Fruit fly (Drosophila melanogaster) whole organism, adult: ENCODE results near the gene bora.
A peak's percentile ranks its signal among the peaks of the same experiment; 100 is the strongest.

Source experiments
- CG11617 ChIP-seq: fragments of 200-800 bp; sonication (Bioruptor generic); optimal IDR thresholded peaks from 2 replicates; lab custom pipeline; 2017; ENCODE audit warnings: mild to moderate bottlenecking, missing biosample characterization, missing genetic modification reagents, missing genetic modification characterization
- CG1620 ChIP-seq: fragments of 200-800 bp; sonication (Bioruptor generic); optimal IDR thresholded peaks from 2 replicates; lab custom pipeline; 2016; ENCODE audit warnings: missing biosample characterization, missing genetic modification characterization
- CG5204 ChIP-seq: fragments of 200-800 bp; sonication (Bioruptor generic); optimal IDR thresholded peaks from 2 replicates; lab custom pipeline; 2016; ENCODE audit warnings: missing biosample characterization, missing genetic modification characterization
- CG7101 ChIP-seq: fragments of 200-800 bp; sonication (Bioruptor generic); optimal IDR thresholded peaks from 2 replicates; lab custom pipeline; 2018; ENCODE audit warnings: missing biosample characterization, mild to moderate bottlenecking, missing genetic modification characterization, moderate library complexity
- Clk ChIP-seq: fragments of 200-800 bp; sonication (Bioruptor generic); optimal IDR thresholded peaks from 2 replicates; lab custom pipeline; 2017; ENCODE audit warnings: missing biosample characterization, missing genetic modification characterization
- Hr96 ChIP-seq: fragments of 200-800 bp; sonication (Bioruptor generic); optimal IDR thresholded peaks from 2 replicates; lab custom pipeline; 2016; ENCODE audit warnings: missing biosample characterization, missing genetic modification characterization
- bab1 ChIP-seq: fragments of 200-800 bp; sonication (Bioruptor generic); optimal IDR thresholded peaks from 3 replicates; lab custom pipeline; 2019; ENCODE audit warnings: missing biosample characterization, mild to moderate bottlenecking, missing genetic modification characterization, moderate library complexity
- cic ChIP-seq: fragments of 200-800 bp; sonication (Bioruptor generic); optimal IDR thresholded peaks from 2 replicates; lab custom pipeline; 2017; ENCODE audit warnings: missing biosample characterization, mild to moderate bottlenecking, missing genetic modification characterization, moderate library complexity
- kay ChIP-seq: fragments of 200-800 bp; sonication (Bioruptor generic); peaks from one replicate; lab custom pipeline; 2016; ENCODE audit warnings: missing biosample characterization, missing genetic modification characterization, borderline replicate concordance
- ovo ChIP-seq: fragments of 200-800 bp; sonication (Bioruptor generic); optimal IDR thresholded peaks from 2 replicates; lab custom pipeline; 2016; ENCODE audit warnings: missing biosample characterization, missing genetic modification characterization
- pad ChIP-seq: fragments of 200-800 bp; sonication (Bioruptor generic); optimal IDR thresholded peaks from 3 replicates; lab custom pipeline; 2017; ENCODE audit warnings: missing biosample characterization, missing genetic modification characterization, mild to moderate bottlenecking, moderate library complexity, missing genetic modification reagents
- tj ChIP-seq: fragments of 200-800 bp; sonication (Bioruptor generic); optimal IDR thresholded peaks from 3 replicates; lab custom pipeline; 2017; ENCODE audit warnings: missing biosample characterization, mild to moderate bottlenecking, missing genetic modification characterization, moderate library complexity
- toe ChIP-seq: fragments of 200-800 bp; sonication (Bioruptor generic); optimal IDR thresholded peaks from 2 replicates; lab custom pipeline; 2016; ENCODE audit warnings: missing biosample characterization, missing genetic modification characterization

DNA sequence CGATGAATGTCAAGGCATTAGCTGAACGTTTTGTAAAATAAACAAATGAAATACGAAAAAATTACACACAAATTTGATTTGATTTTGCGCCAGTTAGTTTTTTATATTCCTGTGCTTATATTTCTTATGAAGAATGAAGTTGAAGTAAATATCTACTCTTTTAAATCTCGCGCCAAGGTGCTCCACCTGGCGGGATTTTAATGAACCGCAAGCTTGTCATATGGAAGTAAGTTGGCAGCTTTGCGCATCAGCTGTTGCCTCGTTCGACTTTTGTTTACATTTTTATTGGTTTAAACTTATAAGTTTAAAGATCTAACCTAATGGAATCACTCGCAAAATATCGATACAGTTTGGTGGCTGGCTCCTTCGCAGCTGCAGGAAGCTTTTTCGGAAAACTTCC lies 44.6 kb downstream of the bora start, which contains the start of gene CG42495:
- no peak for TF ChIP-seq kay
- TF ChIP-seq CG1620 (GFP tag; lab: Kevin White, UChicago) = peak; percentile 23
- TF ChIP-seq Hr96 (GFP tag; lab: Kevin White, UChicago) = no peak
- peak; percentile 22 for TF ChIP-seq cic
- no peak for TF ChIP-seq pad (GFP tag; lab: Kevin White, UChicago)
- TF ChIP-seq CG11617 (GFP tag; lab: Kevin White, UChicago) = no peak
- no peak for TF ChIP-seq tj
- TF ChIP-seq Clk (GFP tag; lab: Kevin White, UChicago) = no peak
- no peak for TF ChIP-seq CG5204 (GFP tag; lab: Kevin White, UChicago)
- TF ChIP-seq toe (GFP tag; lab: Kevin White, UChicago) = no peak
- no peak for TF ChIP-seq ovo
- peak; percentile 29 for TF ChIP-seq bab1 (GFP tag; lab: Kevin White, UChicago)
- no peak for TF ChIP-seq CG7101
